Worm (Caenorhabditis elegans): ENCODE measurements around the gene old-1.

DNA sequence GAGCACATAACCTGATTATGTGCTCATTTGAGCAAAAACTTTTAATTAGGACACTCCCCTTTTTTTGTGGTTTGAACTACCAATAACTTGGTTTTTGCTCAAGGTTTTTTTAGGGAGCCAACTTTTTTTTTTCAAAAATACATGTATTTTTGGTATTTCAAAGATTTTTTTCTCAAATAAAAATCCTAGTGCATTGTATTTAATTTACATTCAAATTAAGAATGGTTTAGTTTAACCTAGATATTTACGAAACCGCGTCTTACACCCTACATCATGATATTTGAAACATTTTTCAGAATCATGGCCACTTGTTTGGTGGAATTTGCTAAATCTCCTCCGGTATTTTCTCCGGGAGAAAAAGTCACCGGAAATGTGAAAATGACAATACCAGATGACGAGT, 33.6 kb downstream of the old-1 start, which contains the start of gene arrd-5:
- TF ChIP-seq ztf-4 (tag; optimal IDR thresholded peaks at IDR 0.05): no peak
- no peak for TF ChIP-seq fkh-10 (GFP tag; optimal IDR thresholded peaks at IDR 0.05)
- no peak for TF ChIP-seq egl-27 (tag; optimal IDR thresholded peaks at IDR 0.05)
- no peak for TF ChIP-seq nhr-76 (tag; optimal IDR thresholded peaks at IDR 0.05)
- TF ChIP-seq ama-1 (optimal IDR thresholded peaks at IDR 0.05): no peak
- no peak for TF ChIP-seq Y116A8C.19 (tag; optimal IDR thresholded peaks at IDR 0.05; ENCODE audit: borderline replicate concordance)
- TF ChIP-seq lin-13 (GFP tag; optimal IDR thresholded peaks at IDR 0.05): no peak
- no peak for TF ChIP-seq nhr-90 (tag; optimal IDR thresholded peaks at IDR 0.05; ENCODE audit: poor library complexity)

All from whole organism, L1 larva.